Fruit fly (Drosophila melanogaster) Kc167 (cell line): ENCODE measurements around the gene Gmap.

ENCODE experiments used
- Myc ChIP-seq: fragments of >200 bp; optimal IDR thresholded peaks from 2 replicates; lab custom pipeline; 2017; ENCODE audit warnings: missing external identifiers
- Sin3A ChIP-seq: fragments of >200 bp; optimal IDR thresholded peaks from 2 replicates; lab custom pipeline; 2018; ENCODE audit warnings: missing external identifiers
- h ChIP-seq: fragments of >200 bp; optimal IDR thresholded peaks from 3 replicates; lab custom pipeline; 2018; ENCODE audit warnings: missing external identifiers
- insv ChIP-seq: fragments of >200 bp; optimal IDR thresholded peaks from 3 replicates; lab custom pipeline; 2018; ENCODE audit warnings: missing external identifiers
- psq ChIP-seq: fragments of >200 bp; optimal IDR thresholded peaks from 2 replicates; lab custom pipeline; 2017; ENCODE audit warnings: missing external identifiers
- ttk ChIP-seq: sonication (Bioruptor generic); optimal IDR thresholded peaks from 2 replicates; lab custom pipeline; 2017; ENCODE audit warnings: missing external identifiers

The Gmap gene

DNA sequence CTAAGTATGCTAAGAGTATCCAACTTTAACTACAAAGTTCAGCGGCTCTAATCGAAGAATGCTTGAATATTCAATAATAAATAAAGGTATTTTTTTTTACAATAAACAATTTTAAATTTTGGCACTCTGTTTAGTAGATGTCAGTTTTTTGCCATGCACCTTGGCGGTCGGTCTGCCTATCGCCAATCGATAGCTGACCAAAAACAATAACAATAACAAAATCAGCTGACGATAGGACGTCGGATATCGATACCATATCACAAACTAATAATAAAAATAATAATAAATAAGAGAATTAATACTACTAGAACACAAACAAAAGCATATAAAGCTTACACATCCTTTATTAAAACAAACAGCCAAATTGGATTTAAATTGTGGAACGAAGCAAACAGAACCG is at the start of gene Gmap:
Gmap (plus strand) TSS at position 241 of the 400 bp plus-strand sequence.
- TF ChIP-seq Sin3A (lab: Kevin White, UChicago) (no peak), h (lab: Kevin White, UChicago) (no peak), psq (lab: Kevin White, UChicago) (no peak)

DNA sequence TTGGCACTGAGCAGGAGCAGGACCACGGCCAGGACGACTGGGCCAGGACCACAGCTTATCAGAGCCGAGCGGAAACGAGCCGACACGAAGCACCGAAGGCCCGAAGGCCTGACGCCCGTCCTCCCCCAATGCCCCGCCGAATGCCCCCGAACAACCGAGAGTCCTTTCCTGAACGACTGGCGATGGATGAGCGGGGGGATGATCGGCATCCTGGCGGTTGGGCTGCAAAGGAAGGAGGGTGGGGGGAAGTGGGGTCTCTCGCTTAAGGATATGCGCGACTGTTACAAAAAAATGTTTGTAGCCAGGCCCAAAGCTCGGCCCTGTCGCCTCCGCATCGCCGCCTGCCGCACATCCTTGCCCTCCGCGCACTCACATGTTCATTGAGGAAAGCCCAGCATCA is 45.5 kb upstream of the Gmap start, which contains the start of gene Cngl:
Cngl (minus strand) TSS at position 8 of the 400 bp plus-strand sequence.
- TF ChIP-seq Sin3A (lab: Kevin White, UChicago) (no peak), ttk (lab: Kevin White, UChicago) (no peak), psq (lab: Kevin White, UChicago) (no peak), Myc (lab: Kevin White, UChicago) (no peak), insv (lab: Kevin White, UChicago) (no peak), h (lab: Kevin White, UChicago) (no peak)

- no peak for TF ChIP-seq h (lab: Kevin White, UChicago)
- no peak for TF ChIP-seq Myc (lab: Kevin White, UChicago)
- TF ChIP-seq Sin3A (lab: Kevin White, UChicago) = no peak
- TF ChIP-seq ttk (lab: Kevin White, UChicago) = no peak
- no peak for TF ChIP-seq insv (lab: Kevin White, UChicago)
- no peak for TF ChIP-seq psq (lab: Kevin White, UChicago)
Measured at dm6 chrX:15443502-15443901, 43.2 kb upstream of the Gmap start.

- no peak for TF ChIP-seq ttk (lab: Kevin White, UChicago)
- TF ChIP-seq psq (lab: Kevin White, UChicago) = no peak
- no peak for TF ChIP-seq Sin3A (lab: Kevin White, UChicago)
- TF ChIP-seq Myc (lab: Kevin White, UChicago) = no peak
- no peak for TF ChIP-seq insv (lab: Kevin White, UChicago)
- no peak for TF ChIP-seq h (lab: Kevin White, UChicago)
Measured at dm6 chrX:15448136-15448535, 38.6 kb upstream of the Gmap start.

DNA sequence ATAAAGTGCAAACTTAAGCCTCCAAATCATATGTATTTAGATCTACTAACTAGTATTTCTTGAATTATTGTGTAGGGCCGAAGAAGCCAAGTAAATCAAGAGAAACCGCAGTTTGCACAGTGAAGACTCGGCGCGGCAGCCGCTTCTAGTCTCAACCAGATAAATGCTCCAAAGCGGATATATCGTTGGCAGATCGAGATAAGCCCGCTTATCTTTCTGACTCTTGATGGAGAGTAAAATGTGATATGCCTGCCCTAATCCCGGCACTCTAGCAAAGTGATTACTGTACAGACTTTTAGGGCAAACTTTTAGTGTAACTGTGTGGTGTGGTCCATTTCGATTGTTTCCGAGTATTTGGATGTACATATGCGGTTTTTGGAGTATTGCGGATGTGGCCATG is 37.9 kb upstream of the Gmap start:
- TF ChIP-seq h (lab: Kevin White, UChicago) (no peak), Sin3A (lab: Kevin White, UChicago) (no peak), psq (lab: Kevin White, UChicago) (no peak), ttk (lab: Kevin White, UChicago) (no peak), insv (lab: Kevin White, UChicago) (no peak), Myc (lab: Kevin White, UChicago) (no peak)

- TF ChIP-seq insv (lab: Kevin White, UChicago) (no peak), Sin3A (lab: Kevin White, UChicago) (no peak), psq (lab: Kevin White, UChicago) (no peak), Myc (lab: Kevin White, UChicago) (no peak), h (lab: Kevin White, UChicago) (no peak), ttk (lab: Kevin White, UChicago) (no peak)
Measured at dm6 chrX:15449490-15450326, 37.0 kb upstream of the Gmap start, which contains the start of the genes Scamp and Ahcy. Scamp (minus strand) TSS chrX:15449883. Ahcy (plus strand) TSS chrX:15450261.

DNA sequence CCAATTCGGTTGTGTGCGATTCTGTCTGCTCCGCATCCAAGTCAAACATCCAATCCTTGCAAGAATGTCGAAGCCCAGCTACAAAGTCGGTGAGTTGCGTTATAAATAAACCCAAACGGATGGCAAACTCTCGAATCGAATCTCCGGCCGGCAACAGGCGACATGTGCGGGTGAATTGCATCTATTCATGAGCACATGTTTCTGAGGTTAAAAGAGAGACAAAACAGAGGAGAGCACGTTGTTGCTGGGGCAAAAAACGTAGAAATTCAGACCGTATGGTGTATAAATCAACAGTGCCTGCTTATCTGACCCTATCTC is 36.4 kb upstream of the Gmap start:
- TF ChIP-seq h (lab: Kevin White, UChicago) (no peak), psq (lab: Kevin White, UChicago) (no peak)

- TF ChIP-seq ttk (lab: Kevin White, UChicago) = no peak
- no peak for TF ChIP-seq psq (lab: Kevin White, UChicago)
- no peak for TF ChIP-seq h (lab: Kevin White, UChicago)
- TF ChIP-seq Myc (lab: Kevin White, UChicago) = no peak
- no peak for TF ChIP-seq Sin3A (lab: Kevin White, UChicago)
- TF ChIP-seq insv (lab: Kevin White, UChicago) = no peak
Measured at dm6 chrX:15453121-15453520, 33.6 kb upstream of the Gmap start, which contains the start of gene CG11655. CG11655 (plus strand) TSS chrX:15453471.

dm6 chrX:15462436-15462857 is 24.3 kb upstream of the Gmap start, which contains the start of the genes shtd, CG6294 and CG6299:
shtd (minus strand) TSS chrX:15462441.
CG6294 (plus strand) TSS chrX:15462722.
CG6299 (plus strand) TSS chrX:15462722.
- TF ChIP-seq Sin3A (lab: Kevin White, UChicago) = no peak
- peak; percentile 87 for TF ChIP-seq insv (lab: Kevin White, UChicago)

- no peak for TF ChIP-seq insv (lab: Kevin White, UChicago)
- no peak for TF ChIP-seq Sin3A (lab: Kevin White, UChicago)
- no peak for TF ChIP-seq psq (lab: Kevin White, UChicago)
- no peak for TF ChIP-seq h (lab: Kevin White, UChicago)
Measured at dm6 chrX:15464531-15464930, 22.2 kb upstream of the Gmap start.

DNA sequence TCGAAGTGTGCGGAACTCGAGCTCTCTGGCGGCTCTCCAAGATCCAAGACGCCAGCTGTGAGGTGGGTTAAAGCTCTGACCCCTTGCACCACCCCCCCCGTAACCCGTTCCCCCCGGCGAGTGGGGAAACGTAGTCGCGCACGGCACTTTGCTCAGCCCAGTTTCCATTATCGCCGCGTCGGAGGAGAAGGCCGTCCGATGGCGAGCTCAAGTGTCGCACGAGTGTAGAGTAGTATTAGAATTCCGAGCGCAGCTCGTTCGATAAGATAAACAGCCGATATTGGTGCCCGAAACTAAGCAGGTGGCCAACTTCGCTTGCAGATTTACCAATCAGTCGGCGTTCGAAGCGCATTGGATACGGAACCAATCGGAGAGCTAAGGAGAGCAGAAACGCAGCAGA is 21.3 kb upstream of the Gmap start:
- TF ChIP-seq h (lab: Kevin White, UChicago) = no peak

DNA sequence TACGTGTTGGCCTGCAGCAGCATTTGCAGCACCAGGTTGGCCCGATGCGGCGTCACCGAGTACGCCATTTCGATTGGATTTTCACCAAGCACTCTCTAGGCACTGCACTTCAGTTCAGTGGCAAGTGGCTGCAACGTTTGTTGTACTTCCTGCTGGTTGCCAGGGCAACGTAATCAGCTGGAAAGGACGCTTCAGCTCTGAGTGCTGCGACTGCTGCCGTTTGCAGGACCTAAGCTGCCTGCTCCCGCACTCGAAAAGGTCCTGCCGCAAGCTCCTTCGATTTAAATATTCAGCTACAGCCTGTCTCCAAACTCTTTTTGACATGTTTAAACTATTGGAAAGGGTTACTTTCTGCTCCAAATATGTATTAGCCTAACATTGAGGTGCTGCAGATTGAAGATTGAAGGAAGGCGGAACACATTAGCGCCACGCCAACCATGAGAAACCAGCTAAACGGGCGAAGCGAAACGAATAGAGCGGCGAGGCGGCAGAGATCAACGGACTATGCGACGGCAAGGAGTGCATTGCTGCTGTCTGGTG is 19.2 kb upstream of the Gmap start, which contains the start of the genes CG15642 and CG15641:
CG15642 (minus strand) TSS at position 356 of the 540 bp plus-strand sequence.
CG15641 (plus strand) TSS at position 490 of the 540 bp plus-strand sequence.
- TF ChIP-seq psq (lab: Kevin White, UChicago) = no peak
- TF ChIP-seq insv (lab: Kevin White, UChicago) = no peak
- no peak for TF ChIP-seq Sin3A (lab: Kevin White, UChicago)
- no peak for TF ChIP-seq h (lab: Kevin White, UChicago)
- TF ChIP-seq Myc (lab: Kevin White, UChicago) = no peak
- TF ChIP-seq ttk (lab: Kevin White, UChicago) = no peak
